Worm (Caenorhabditis elegans) whole organism, young adult: ENCODE measurements around the gene hmg-4.

ENCODE experiments used
- F10E7.11 ChIP-seq: sonication (generic microtip); optimal IDR thresholded peaks from 2 replicates; lab custom pipeline; 2017; ENCODE audit warnings: mild to moderate bottlenecking, missing genetic modification characterization, moderate library complexity, missing compliant biosample characterization
- K11D2.4 ChIP-seq: fragments of 200-800 bp; sonication (Bioruptor generic); IDR thresholded peaks from 2 replicates; pipeline ENCODE4 v1.3.6; 2022; ENCODE audit warnings: missing genetic modification reagents, missing genetic modification characterization, missing compliant biosample characterization
- hlh-12 ChIP-seq: sonication (generic microtip); optimal IDR thresholded peaks from 2 replicates; lab custom pipeline; 2016; ENCODE audit warnings: missing genetic modification characterization, missing compliant biosample characterization
- let-607 ChIP-seq, 2 experiments: fragments of 200-800 bp in 1 of 2; sonication (Bioruptor generic) in 1 of 2; sonication (generic microtip) in 1 of 2; optimal IDR thresholded peaks; 2 replicates each; lab custom pipeline; 2016 to 2018; ENCODE audit warnings: mild to moderate bottlenecking in 2 of 2, missing compliant biosample characterization in 2 of 2, missing genetic modification characterization in 2 of 2, moderate library complexity in 2 of 2, missing genotype in 1 of 2
- lin-54 ChIP-seq: fragments of 200-800 bp; sonication (Bioruptor generic); optimal IDR thresholded peaks from 2 replicates; lab custom pipeline; 2018; ENCODE audit warnings: mild to moderate bottlenecking, missing genetic modification characterization, missing compliant biosample characterization
- madf-3 ChIP-seq: fragments of 200-800 bp; sonication (Bioruptor generic); IDR thresholded peaks from 2 replicates; pipeline ENCODE4 v1.3.6; 2022; ENCODE audit warnings: missing genetic modification reagents, missing genetic modification characterization, missing compliant biosample characterization
- nhr-27 ChIP-seq: fragments of 200-800 bp; sonication (Bioruptor generic); optimal IDR thresholded peaks from 2 replicates; lab custom pipeline; 2018; ENCODE audit warnings: mild to moderate bottlenecking, missing genetic modification characterization, moderate library complexity, missing compliant biosample characterization
- pbrm-1 ChIP-seq: fragments of 200-800 bp; sonication (Bioruptor generic); IDR thresholded peaks from 2 replicates; pipeline ENCODE4 v1.3.6; 2022; ENCODE audit warnings: missing genetic modification reagents, missing genetic modification characterization, missing compliant biosample characterization
- ztf-25 ChIP-seq: fragments of 200-800 bp; sonication (Bioruptor generic); IDR thresholded peaks from 2 replicates; pipeline ENCODE4 v1.3.6; 2022; ENCODE audit warnings: missing genetic modification reagents, missing genetic modification characterization, missing compliant biosample characterization

ce11 chrIII:7397196-7397595 lies 15.8 kb upstream of the hmg-4 start:
- TF ChIP-seq nhr-27 (no peak), K11D2.4 (GFP tag; lab: Robert Waterston, UW) (no peak), ztf-25 (GFP tag; lab: Robert Waterston, UW) (no peak), F10E7.11 (no peak), pbrm-1 (GFP tag; lab: Robert Waterston, UW) (no peak), hlh-12 (tag; lab: Kevin White, UChicago) (no peak), lin-54 (GFP tag; lab: Kevin White, UChicago) (no peak), madf-3 (GFP tag; lab: Robert Waterston, UW) (no peak), let-607 (tag; optimal IDR thresholded peaks at IDR 0.05; lab: Kevin White, UChicago) (no peak)
